Fruit fly (Drosophila melanogaster) whole organism, embryonic: ENCODE data around the gene CG43181.

ENCODE experiments used
- Asciz ChIP-seq: fragments of 200-800 bp; sonication (Bioruptor generic); optimal IDR thresholded peaks from 2 replicates; lab custom pipeline; 2017; ENCODE audit warnings: missing biosample characterization, mild to moderate bottlenecking, missing genetic modification characterization, missing genetic modification reagents
- Blimp-1 ChIP-seq: fragments of 200-800 bp; sonication (Bioruptor generic); optimal IDR thresholded peaks from 3 replicates; lab custom pipeline; 2018; ENCODE audit warnings: missing biosample characterization, missing genetic modification characterization, mild to moderate bottlenecking, moderate library complexity, missing genetic modification reagents
- CG10209 ChIP-seq: fragments of 200-800 bp; sonication (Bioruptor generic); optimal IDR thresholded peaks from 3 replicates; lab custom pipeline; 2017; ENCODE audit warnings: missing biosample characterization, mild to moderate bottlenecking, missing genetic modification characterization, missing genetic modification reagents
- CG11093 ChIP-seq: fragments of 200-800 bp; sonication (Bioruptor generic); IDR thresholded peaks from 3 replicates; pipeline ENCODE4 v1.3.6; 2022; ENCODE audit warnings: missing biosample characterization, missing genetic modification characterization
- CG11247 ChIP-seq: fragments of 200-800 bp; sonication (Bioruptor generic); IDR thresholded peaks from 2 replicates; pipeline ENCODE4 v1.3.6; 2022; ENCODE audit warnings: missing biosample characterization, missing genetic modification characterization
- CG11696 ChIP-seq: fragments of 200-800 bp; sonication (Bioruptor generic); IDR thresholded peaks from 2 replicates; pipeline ENCODE4 v1.3.6; 2022; ENCODE audit warnings: missing biosample characterization, missing genetic modification characterization
- CG11723 ChIP-seq: fragments of 200-800 bp; sonication (Bioruptor generic); optimal IDR thresholded peaks from 2 replicates; lab custom pipeline; 2017; ENCODE audit warnings: missing biosample characterization, mild to moderate bottlenecking, missing genetic modification characterization
- CG12299 ChIP-seq: fragments of 200-800 bp; sonication (Bioruptor generic); optimal IDR thresholded peaks from 2 replicates; lab custom pipeline; 2018; ENCODE audit warnings: missing biosample characterization, mild to moderate bottlenecking, missing genetic modification characterization
- CG13287 ChIP-seq: fragments of 200-800 bp; sonication (Bioruptor generic); IDR thresholded peaks from 2 replicates; pipeline ENCODE4 v1.3.6; 2022; ENCODE audit warnings: missing biosample characterization, missing genetic modification characterization; ENCODE audit not compliant: partially characterized antibody
- CG17328 ChIP-seq: fragments of 200-800 bp; sonication (Bioruptor generic); IDR thresholded peaks from 2 replicates; pipeline ENCODE4 v1.3.6; 2022; ENCODE audit warnings: missing biosample characterization, missing genetic modification characterization
- CG17361 ChIP-seq: fragments of 200-800 bp; sonication (Bioruptor generic); IDR thresholded peaks from 3 replicates; pipeline ENCODE4 v1.3.6; 2022; ENCODE audit warnings: missing biosample characterization, missing genetic modification characterization
- CG18262 ChIP-seq: fragments of 200-800 bp; optimal IDR thresholded peaks from 3 replicates; lab custom pipeline; 2019; ENCODE audit warnings: missing biosample characterization, mild to moderate bottlenecking, missing genetic modification characterization, moderate library complexity
- CG18619 ChIP-seq: fragments of 200-800 bp; sonication (Bioruptor generic); optimal IDR thresholded peaks from 3 replicates; lab custom pipeline; 2017; ENCODE audit warnings: missing biosample characterization, mild to moderate bottlenecking, missing genetic modification characterization
- CG30431 ChIP-seq: fragments of 200-800 bp; sonication (Bioruptor generic); optimal IDR thresholded peaks from 2 replicates; lab custom pipeline; 2017; ENCODE audit warnings: missing biosample characterization, missing genetic modification characterization
- CG4328 ChIP-seq: fragments of 200-800 bp; sonication (Bioruptor generic); optimal IDR thresholded peaks from 3 replicates; lab custom pipeline; 2017; ENCODE audit warnings: missing biosample characterization, missing genetic modification reagents, missing genetic modification characterization
- CG4617 ChIP-seq: fragments of 200-800 bp; sonication (Bioruptor generic); optimal IDR thresholded peaks from 3 replicates; lab custom pipeline; 2016; ENCODE audit warnings: missing biosample characterization, missing genetic modification characterization, borderline replicate concordance
- CG4854 ChIP-seq: fragments of 200-800 bp; sonication (Bioruptor generic); optimal IDR thresholded peaks from 2 replicates; lab custom pipeline; 2016; ENCODE audit warnings: missing biosample characterization, missing genetic modification characterization, inconsistent platforms
- CG8359 ChIP-seq: fragments of 200-800 bp; sonication (Bioruptor generic); optimal IDR thresholded peaks from 2 replicates; lab custom pipeline; 2017; ENCODE audit warnings: missing biosample characterization, mild to moderate bottlenecking, missing genetic modification characterization, borderline replicate concordance
- CoRest ChIP-seq: fragments of 200-800 bp; sonication (Bioruptor generic); optimal IDR thresholded peaks from 3 replicates; lab custom pipeline; 2018; ENCODE audit warnings: missing biosample characterization, mild to moderate bottlenecking, missing genetic modification characterization, moderate library complexity
- Deaf1 ChIP-seq: fragments of 200-800 bp; optimal IDR thresholded peaks from 3 replicates; lab custom pipeline; 2019; ENCODE audit warnings: missing biosample characterization, mild to moderate bottlenecking, missing genetic modification characterization, moderate library complexity
- Drgx ChIP-seq: fragments of 200-800 bp; sonication (Bioruptor generic); IDR thresholded peaks from 2 replicates; pipeline ENCODE4 v1.3.6; 2022; ENCODE audit warnings: missing biosample characterization, missing genetic modification characterization
- Hand ChIP-seq: fragments of 200-800 bp; sonication (Bioruptor generic); optimal IDR thresholded peaks from 2 replicates; lab custom pipeline; 2017; ENCODE audit warnings: mild to moderate bottlenecking, missing biosample characterization, missing genetic modification reagents, missing genetic modification characterization
- Hr51 ChIP-seq, 2 experiments: fragments of 200-800 bp; sonication (Bioruptor generic); optimal IDR thresholded peaks; 2 replicates in 1 of 2; 3 replicates in 1 of 2; lab custom pipeline; 2016 to 2018; ENCODE audit warnings: missing biosample characterization in 2 of 2, missing genetic modification characterization in 2 of 2, mild to moderate bottlenecking in 1 of 2, moderate library complexity in 1 of 2
- Jarid2 ChIP-seq: fragments of 200-800 bp; sonication (Bioruptor generic); optimal IDR thresholded peaks from 3 replicates; lab custom pipeline; 2017; ENCODE audit warnings: mild to moderate bottlenecking, missing biosample characterization, missing genetic modification reagents, missing genetic modification characterization
- Neu2 ChIP-seq: fragments of 200-800 bp; sonication (Bioruptor generic); optimal IDR thresholded peaks from 3 replicates; lab custom pipeline; 2016; ENCODE audit warnings: missing biosample characterization, missing genetic modification characterization, borderline replicate concordance
- PHDP ChIP-seq: fragments of 200-800 bp; sonication (Bioruptor generic); optimal IDR thresholded peaks from 3 replicates; lab custom pipeline; 2018; ENCODE audit warnings: missing biosample characterization, mild to moderate bottlenecking, missing genetic modification characterization, moderate library complexity
- Sox100B ChIP-seq: fragments of 200-800 bp; sonication (Bioruptor generic); optimal IDR thresholded peaks from 3 replicates; lab custom pipeline; 2018; ENCODE audit warnings: missing biosample characterization, mild to moderate bottlenecking, missing genetic modification characterization
- Ssrp ChIP-seq: fragments of 200-800 bp; sonication (Bioruptor generic); optimal IDR thresholded peaks from 2 replicates; lab custom pipeline; 2018; ENCODE audit warnings: missing biosample characterization, mild to moderate bottlenecking, missing genetic modification characterization, moderate library complexity
- YL-1 ChIP-seq: fragments of 200-800 bp; sonication (Bioruptor generic); optimal IDR thresholded peaks from 3 replicates; lab custom pipeline; 2017; ENCODE audit warnings: missing biosample characterization, mild to moderate bottlenecking, missing genetic modification characterization
- abd-A ChIP-seq: fragments of 200-800 bp; sonication (Bioruptor generic); optimal IDR thresholded peaks from 3 replicates; lab custom pipeline; 2019; ENCODE audit warnings: missing biosample characterization, mild to moderate bottlenecking, missing genetic modification characterization, moderate library complexity
- ase ChIP-seq: fragments of 200-800 bp; sonication (Bioruptor generic); IDR thresholded peaks from 3 replicates; pipeline ENCODE4 v1.3.6; 2022; ENCODE audit warnings: missing biosample characterization, missing genetic modification characterization
- btn ChIP-seq: fragments of 200-800 bp; sonication (Bioruptor generic); optimal IDR thresholded peaks from 2 replicates; lab custom pipeline; 2016; ENCODE audit warnings: missing biosample characterization, missing genetic modification characterization
- chif ChIP-seq, 2 experiments: fragments of 200-800 bp; sonication (Bioruptor generic); optimal IDR thresholded peaks; 3 replicates each; lab custom pipeline; 2016; ENCODE audit warnings: missing biosample characterization in 2 of 2, missing genetic modification characterization in 2 of 2
- dmrt99B ChIP-seq: fragments of 200-800 bp; sonication (Bioruptor generic); optimal IDR thresholded peaks from 2 replicates; lab custom pipeline; 2018; ENCODE audit warnings: missing biosample characterization, mild to moderate bottlenecking, missing genetic modification characterization, moderate library complexity
- emc ChIP-seq: fragments of 200-800 bp; sonication (Bioruptor generic); optimal IDR thresholded peaks from 2 replicates; lab custom pipeline; 2016; ENCODE audit warnings: missing biosample characterization, missing genetic modification characterization
- eyg ChIP-seq: fragments of 200-800 bp; sonication (Bioruptor generic); optimal IDR thresholded peaks from 3 replicates; lab custom pipeline; 2016; ENCODE audit warnings: missing biosample characterization, missing genetic modification characterization
- fd64A ChIP-seq: fragments of 200-800 bp; sonication (Bioruptor generic); optimal IDR thresholded peaks from 3 replicates; lab custom pipeline; 2018; ENCODE audit warnings: missing biosample characterization, mild to moderate bottlenecking, missing genetic modification characterization
- gem ChIP-seq: fragments of 200-800 bp; sonication (Bioruptor generic); optimal IDR thresholded peaks from 2 replicates; lab custom pipeline; 2019; ENCODE audit warnings: missing biosample characterization, mild to moderate bottlenecking, missing genetic modification characterization, moderate library complexity
- gfzf ChIP-seq: fragments of 200-800 bp; sonication (Bioruptor generic); optimal IDR thresholded peaks from 2 replicates; lab custom pipeline; 2016; ENCODE audit warnings: missing biosample characterization, mild to moderate bottlenecking, missing genetic modification characterization, moderate library complexity
- ham ChIP-seq: fragments of 200-800 bp; sonication (Bioruptor generic); IDR thresholded peaks from 2 replicates; pipeline ENCODE4 v1.3.6; 2022; ENCODE audit warnings: missing biosample characterization, missing genetic modification characterization
- hb ChIP-seq: fragments of 200-800 bp; sonication (Bioruptor generic); IDR thresholded peaks from 3 replicates; pipeline ENCODE4 v1.3.6; 2022; ENCODE audit warnings: missing biosample characterization, missing genetic modification characterization; ENCODE audit not compliant: partially characterized antibody
- ken ChIP-seq: fragments of 200-800 bp; sonication (Bioruptor generic); IDR thresholded peaks from 3 replicates; pipeline ENCODE4 v1.3.6; 2022; ENCODE audit warnings: missing biosample characterization, missing genetic modification characterization
- phol ChIP-seq: fragments of 200-800 bp; sonication (Bioruptor generic); optimal IDR thresholded peaks from 3 replicates; lab custom pipeline; 2018; ENCODE audit warnings: missing biosample characterization, mild to moderate bottlenecking, missing genetic modification characterization, moderate library complexity
- pum ChIP-seq: fragments of 200-800 bp; sonication (Bioruptor generic); optimal IDR thresholded peaks from 2 replicates; lab custom pipeline; 2016; ENCODE audit warnings: missing biosample characterization, missing genetic modification characterization
- row ChIP-seq: fragments of 200-800 bp; sonication (Bioruptor generic); IDR thresholded peaks from 3 replicates; pipeline ENCODE4 v1.3.6; 2022; ENCODE audit warnings: missing biosample characterization, missing genetic modification characterization
- sd ChIP-seq: fragments of 200-800 bp; sonication (Bioruptor generic); optimal IDR thresholded peaks from 3 replicates; lab custom pipeline; 2018; ENCODE audit warnings: missing biosample characterization, mild to moderate bottlenecking, missing genetic modification characterization, moderate library complexity
- sima ChIP-seq: fragments of 200-800 bp; sonication (Bioruptor generic); optimal IDR thresholded peaks from 2 replicates; lab custom pipeline; 2016; ENCODE audit warnings: missing biosample characterization, missing genetic modification characterization
- slou ChIP-seq: fragments of 200-800 bp; sonication (Bioruptor generic); optimal IDR thresholded peaks from 3 replicates; lab custom pipeline; 2016; ENCODE audit warnings: missing biosample characterization, missing genetic modification characterization
- sqz ChIP-seq: fragments of 200-800 bp; sonication (Bioruptor generic); optimal IDR thresholded peaks from 3 replicates; lab custom pipeline; 2018; ENCODE audit warnings: missing biosample characterization, mild to moderate bottlenecking, missing genetic modification characterization
- z ChIP-seq: fragments of 200-800 bp; sonication (Bioruptor generic); IDR thresholded peaks from 3 replicates; pipeline ENCODE4 v1.3.6; 2022; ENCODE audit warnings: missing biosample characterization, missing genetic modification characterization

The CG43181 gene

DNA sequence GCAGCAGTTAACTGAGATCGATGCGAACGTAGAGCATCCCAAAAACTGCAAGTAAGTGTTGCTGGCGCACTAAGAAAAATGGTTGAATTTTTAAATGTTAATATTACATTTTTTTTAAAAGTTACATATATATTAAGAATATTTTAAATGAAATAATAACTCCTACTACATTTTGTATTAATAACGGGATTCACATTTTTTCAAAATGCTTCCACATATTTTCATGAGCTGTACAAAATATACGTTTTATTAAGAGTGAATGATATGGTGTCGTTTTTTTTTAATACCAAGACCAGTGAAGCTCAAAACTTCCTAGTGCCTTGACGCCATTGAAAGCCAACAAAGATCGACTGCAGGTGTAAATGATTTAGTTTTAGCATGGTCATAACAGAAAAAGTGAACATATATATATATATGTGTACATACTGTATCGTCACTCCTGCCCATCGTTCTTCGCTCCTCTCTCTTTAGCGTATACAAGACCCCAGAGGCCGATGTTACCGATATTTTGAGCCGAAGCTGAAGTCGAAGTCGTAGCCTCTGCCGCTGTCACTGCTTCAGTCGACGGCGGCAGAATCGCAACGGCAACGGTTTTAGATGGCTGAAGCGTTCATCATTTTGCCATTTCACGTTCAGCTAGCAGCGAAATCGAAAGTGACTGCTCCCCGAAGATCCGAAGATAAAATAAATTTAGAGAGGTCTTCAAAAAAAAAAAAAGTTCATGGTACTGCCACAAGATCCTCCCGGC, 7.8 kb upstream of the CG43181 start (continued):
- no peak for TF ChIP-seq YL-1 (GFP tag; lab: Kevin White, UChicago)
- no peak for TF ChIP-seq fd64A
- TF ChIP-seq Ssrp (tag; lab: Kevin White, UChicago), result peak; percentile 7
- 0 out of 3 replicates have a peak, but pooled peaks have one; percentile 17 for TF ChIP-seq CG17361 (GFP tag; lab: Robert Waterston, UW)
- TF ChIP-seq Hand (GFP tag; lab: Kevin White, UChicago), result no peak
- no peak for TF ChIP-seq sd (tag; lab: Kevin White, UChicago)
- TF ChIP-seq row (GFP tag; lab: Robert Waterston, UW), result 0 out of 3 replicates have a peak, but pooled peaks have one; percentile 20
- no peak for TF ChIP-seq CG11723 (GFP tag; lab: Kevin White, UChicago)
- TF ChIP-seq Sox100B (GFP tag; lab: Kevin White, UChicago), result no peak
- TF ChIP-seq gem (tag; lab: Kevin White, UChicago), result peak; percentile 55
- TF ChIP-seq sima (GFP tag; lab: Kevin White, UChicago), result no peak
- peak; percentile 50; the same call in 1 of the 2 replicates for TF ChIP-seq Drgx (GFP tag; lab: Robert Waterston, UW)
- TF ChIP-seq Hr51 (GFP tag; optimal IDR thresholded peaks at IDR 0.05; lab: Kevin White, UChicago), result peak in 1 of 2 experiments; percentile 77
- TF ChIP-seq CG17328 (GFP tag; lab: Robert Waterston, UW), result 0 out of 2 replicates have a peak, but pooled peaks have one; percentile 18
- TF ChIP-seq pum (GFP tag; lab: Kevin White, UChicago), result no peak
- no peak for TF ChIP-seq Neu2 (GFP tag; lab: Kevin White, UChicago)
- TF ChIP-seq eyg, result no peak
- TF ChIP-seq CG18262 (tag; lab: Kevin White, UChicago), result peak; percentile 14
- peak; percentile 67 for TF ChIP-seq Deaf1 (tag; lab: Kevin White, UChicago)
- TF ChIP-seq CG10209 (GFP tag; lab: Kevin White, UChicago), result no peak
- no peak for TF ChIP-seq gfzf (GFP tag; lab: Kevin White, UChicago)
- TF ChIP-seq Asciz, result no peak
- TF ChIP-seq phol (tag; lab: Kevin White, UChicago), result peak; percentile 3
- TF ChIP-seq CG4617 (GFP tag; lab: Kevin White, UChicago), result no peak
- no peak for TF ChIP-seq CG11247
- no peak for TF ChIP-seq CG13287
- no peak for TF ChIP-seq z
- no peak for TF ChIP-seq CG8359
- TF ChIP-seq Blimp-1, result peak; percentile 75
- no peak for TF ChIP-seq CG12299
- no peak for TF ChIP-seq ken (GFP tag; lab: Robert Waterston, UW)

DNA sequence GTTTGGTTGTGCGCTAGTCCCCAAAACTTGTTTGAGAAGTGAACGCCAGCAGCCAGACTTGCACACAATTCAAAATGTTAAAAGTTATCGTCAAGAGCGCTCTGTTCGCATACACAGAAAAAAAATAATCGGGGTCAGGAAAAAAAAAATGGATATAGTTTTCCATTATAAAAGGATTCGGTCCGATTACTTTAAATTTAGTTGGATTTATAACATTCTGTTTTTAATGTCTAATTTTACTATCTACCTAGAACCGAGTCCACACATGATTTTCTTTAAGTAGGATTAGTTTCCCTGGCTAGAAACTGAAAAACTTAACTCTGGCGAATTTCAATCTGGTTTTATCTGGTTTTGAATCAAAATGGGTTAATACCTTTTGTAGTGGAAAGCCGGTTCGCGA, 5.1 kb upstream of the CG43181 start:
- TF ChIP-seq CG4328 (GFP tag; lab: Kevin White, UChicago) (no peak), ase (GFP tag; lab: Robert Waterston, UW) (no peak), CG11696 (GFP tag; lab: Robert Waterston, UW) (no peak), CG11093 (GFP tag; lab: Robert Waterston, UW) (no peak), CoRest (tag; lab: Kevin White, UChicago) (no peak), abd-A (tag; lab: Kevin White, UChicago) (no peak), slou (no peak), CG18619 (GFP tag; lab: Kevin White, UChicago) (no peak), CG4854 (no peak), hb (GFP tag; lab: Robert Waterston, UW) (no peak), btn (GFP tag; lab: Kevin White, UChicago) (no peak), CG30431 (GFP tag; lab: Kevin White, UChicago) (no peak), emc (GFP tag; lab: Kevin White, UChicago) (no peak), dmrt99B (tag; lab: Kevin White, UChicago) (peak; percentile 6), Jarid2 (no peak), PHDP (tag; lab: Kevin White, UChicago) (no peak), chif (GFP tag; optimal IDR thresholded peaks at IDR 0.05; lab: Kevin White, UChicago) (peak in 1 of 2 experiments; percentile 0), ham (GFP tag; lab: Robert Waterston, UW) (no peak), sqz (GFP tag; lab: Kevin White, UChicago) (no peak)
